Fruit fly (Drosophila melanogaster) whole organism, prepupa: ENCODE data around the gene Tdrd3.

Experiments
- CG11902 ChIP-seq: fragments of 200-800 bp; sonication (Bioruptor generic); optimal IDR thresholded peaks from 3 replicates; lab custom pipeline; 2016; ENCODE audit warnings: missing biosample characterization, missing genetic modification characterization
- OdsH ChIP-seq: fragments of 200-800 bp; sonication (Bioruptor generic); optimal IDR thresholded peaks from 3 replicates; lab custom pipeline; 2016; ENCODE audit warnings: missing biosample characterization, missing genetic modification characterization
- fd85E ChIP-seq: fragments of 200-800 bp; sonication (Bioruptor generic); optimal IDR thresholded peaks from 3 replicates; lab custom pipeline; 2016; ENCODE audit warnings: missing biosample characterization, missing genetic modification characterization
- pdm3 ChIP-seq: fragments of 200-800 bp; sonication (Bioruptor generic); optimal IDR thresholded peaks from 3 replicates; lab custom pipeline; 2016; ENCODE audit warnings: missing biosample characterization, missing genetic modification characterization

DNA sequence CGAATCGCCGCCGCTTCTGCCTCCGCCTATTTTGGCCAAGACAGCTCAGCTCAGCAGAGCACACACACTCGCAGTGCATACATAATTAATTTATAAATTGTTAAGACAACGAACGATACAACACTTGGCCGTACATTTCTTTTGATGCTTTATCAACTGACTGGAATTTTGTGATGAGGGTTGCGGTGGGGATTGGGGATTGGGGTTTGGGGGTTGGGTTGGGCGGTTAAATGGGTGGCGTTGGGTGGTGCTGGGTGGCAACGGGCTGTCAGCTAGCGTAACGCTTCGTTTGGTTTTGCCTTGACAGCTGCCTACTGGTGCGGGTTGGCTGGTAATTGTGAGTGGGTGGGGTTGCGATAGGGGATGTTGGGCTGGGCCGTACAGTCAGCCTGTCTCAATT lies 35.8 kb downstream of the Tdrd3 start:
- no peak for TF ChIP-seq OdsH
- no peak for TF ChIP-seq fd85E
- no peak for TF ChIP-seq CG11902 (GFP tag; lab: Kevin White, UChicago)
- no peak for TF ChIP-seq pdm3 (GFP tag; lab: Kevin White, UChicago)
